Worm (Caenorhabditis elegans) whole organism, midembryonic: ENCODE data around the gene nhr-51.

ENCODE experiments used
- T22C8.4 ChIP-seq: fragments of 200-800 bp; sonication (Bioruptor generic); IDR thresholded peaks from 2 replicates; pipeline ENCODE4 v1.3.6; 2022; ENCODE audit warnings: missing genetic modification characterization, missing compliant biosample characterization
- cog-1 ChIP-seq: sonication (generic microtip); optimal IDR thresholded peaks from 2 replicates; lab custom pipeline; 2016; ENCODE audit warnings: missing genetic modification characterization, missing compliant biosample characterization
- flt-1 ChIP-seq: fragments of 200-800 bp; sonication (Bioruptor generic); IDR thresholded peaks from 2 replicates; pipeline ENCODE4 v1.3.6; 2022; ENCODE audit warnings: missing genetic modification characterization, missing compliant biosample characterization
- klf-2 ChIP-seq: fragments of 200-800 bp; sonication (Bioruptor generic); conservative IDR thresholded peaks from 2 replicates; pipeline ENCODE4 v1.3.6; 2022; ENCODE audit warnings: missing genetic modification reagents, missing genetic modification characterization, missing compliant biosample characterization
- med-1 ChIP-seq: sonication (generic microtip); optimal IDR thresholded peaks from 2 replicates; lab custom pipeline; 2017; ENCODE audit warnings: missing genetic modification characterization, mild to moderate bottlenecking, missing compliant biosample characterization, antibody characterized with exemption, missing genetic modification reagents; ENCODE audit not compliant: insufficient read depth
- ref-1 ChIP-seq: fragments of 200-800 bp; sonication (Bioruptor generic); conservative IDR thresholded peaks from 2 replicates; pipeline ENCODE4 v1.3.6; 2022; ENCODE audit warnings: missing genetic modification reagents, missing genetic modification characterization, missing compliant biosample characterization
- tab-1 ChIP-seq: fragments of 200-800 bp; sonication (Bioruptor generic); IDR thresholded peaks from 2 replicates; pipeline ENCODE4 v1.3.6; 2022; ENCODE audit warnings: missing genetic modification characterization, missing compliant biosample characterization
- ztf-23 ChIP-seq: fragments of 200-800 bp; sonication (Bioruptor generic); IDR thresholded peaks from 2 replicates; pipeline ENCODE4 v1.3.6; 2022; ENCODE audit warnings: missing genetic modification reagents, missing genetic modification characterization, missing compliant biosample characterization
- ztf-29 ChIP-seq: fragments of 200-800 bp; sonication (Bioruptor generic); IDR thresholded peaks from 2 replicates; pipeline ENCODE4 v1.3.6; 2022; ENCODE audit warnings: missing genetic modification reagents, missing genetic modification characterization, missing compliant biosample characterization

Gene nhr-51

DNA sequence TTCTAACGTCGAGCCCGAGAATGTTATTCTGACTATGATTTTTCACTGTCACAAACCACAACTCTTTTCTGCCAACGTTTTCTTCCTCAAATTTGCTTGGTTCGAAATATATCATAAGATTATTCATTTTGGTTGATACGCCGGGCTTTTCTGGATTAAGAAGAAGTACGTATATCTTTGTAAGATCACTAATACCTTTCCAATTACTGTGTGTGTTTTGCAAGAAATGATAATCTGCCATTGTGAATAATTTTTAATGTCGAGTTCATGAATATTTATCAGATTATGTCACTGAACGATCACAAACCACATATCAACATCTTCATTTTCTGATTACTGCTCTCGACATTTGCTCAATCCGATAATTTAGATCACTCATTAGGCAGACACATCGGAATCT lies 11.8 kb downstream of the nhr-51 start, which contains the start of gene nhr-196:
TSS of gene nhr-196 (plus strand) at position 118 of the 400 bp plus-strand sequence.
- no peak for TF ChIP-seq T22C8.4 (GFP tag; lab: Robert Waterston, UW)
- no peak for TF ChIP-seq ztf-29 (GFP tag; lab: Robert Waterston, UW)
- no peak for TF ChIP-seq klf-2 (GFP tag; lab: Robert Waterston, UW)
- no peak for TF ChIP-seq ztf-23 (GFP tag; lab: Robert Waterston, UW)
- TF ChIP-seq cog-1 (tag; lab: Kevin White, UChicago): no peak
- no peak for TF ChIP-seq med-1 (GFP tag; lab: Kevin White, UChicago)
- no peak for TF ChIP-seq flt-1 (GFP tag; lab: Robert Waterston, UW)
- TF ChIP-seq tab-1 (GFP tag; lab: Robert Waterston, UW): no peak
- TF ChIP-seq ref-1 (GFP tag; lab: Robert Waterston, UW): no peak

DNA sequence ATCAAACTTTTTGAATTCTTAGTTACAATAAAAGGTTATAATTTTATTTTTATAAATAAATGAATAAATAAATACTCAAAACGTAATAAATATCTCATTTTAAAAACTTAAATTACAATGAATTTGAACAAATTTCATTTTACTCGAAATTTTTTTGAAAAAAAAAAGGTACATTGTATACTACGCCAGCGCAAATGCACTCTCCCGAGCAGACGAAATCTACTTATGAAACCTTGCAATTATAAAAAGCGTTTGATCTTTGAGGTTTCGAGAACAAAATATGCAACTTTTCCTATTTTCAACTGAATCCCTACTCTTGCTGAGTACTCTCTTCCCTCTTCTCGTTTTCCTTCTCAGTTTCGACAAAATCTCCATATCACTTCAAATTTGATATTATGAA lies 13.9 kb downstream of the nhr-51 start, which contains the start of gene nhr-197:
TSS of gene nhr-197 (plus strand) at position 301 of the 400 bp plus-strand sequence.
- no peak for TF ChIP-seq flt-1 (GFP tag; lab: Robert Waterston, UW)
- TF ChIP-seq ztf-23 (GFP tag; lab: Robert Waterston, UW): no peak
- TF ChIP-seq klf-2 (GFP tag; lab: Robert Waterston, UW): no peak
- TF ChIP-seq ref-1 (GFP tag; lab: Robert Waterston, UW): no peak
- no peak for TF ChIP-seq cog-1 (tag; lab: Kevin White, UChicago)
- no peak for TF ChIP-seq tab-1 (GFP tag; lab: Robert Waterston, UW)
- no peak for TF ChIP-seq ztf-29 (GFP tag; lab: Robert Waterston, UW)
- TF ChIP-seq med-1 (GFP tag; lab: Kevin White, UChicago): no peak
- no peak for TF ChIP-seq T22C8.4 (GFP tag; lab: Robert Waterston, UW)

DNA sequence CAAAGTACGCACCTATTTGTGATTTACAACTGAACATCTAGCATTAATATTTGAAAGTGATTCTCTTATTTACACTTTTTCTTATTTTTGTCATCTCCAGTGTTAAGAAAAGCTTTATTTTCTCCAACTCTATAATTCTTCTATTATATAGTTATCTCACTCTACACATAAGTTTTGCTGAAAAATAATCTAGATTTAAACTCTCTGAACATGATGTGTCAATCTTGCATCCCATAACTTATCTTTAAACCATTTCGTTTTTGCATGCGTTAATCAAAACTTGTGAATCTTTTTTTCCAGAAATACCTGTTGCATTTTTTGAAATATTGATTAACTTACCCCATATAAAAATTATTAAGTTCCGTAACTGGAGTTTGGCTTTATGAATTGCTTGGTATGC lies 16.1 kb downstream of the nhr-51 start, which contains the start of gene nhr-268:
TSS of gene nhr-268 (plus strand) at position 301 of the 400 bp plus-strand sequence.
- TF ChIP-seq med-1 (GFP tag; lab: Kevin White, UChicago) (no peak), ref-1 (GFP tag; lab: Robert Waterston, UW) (no peak), ztf-29 (GFP tag; lab: Robert Waterston, UW) (no peak), T22C8.4 (GFP tag; lab: Robert Waterston, UW) (no peak), flt-1 (GFP tag; lab: Robert Waterston, UW) (no peak), ztf-23 (GFP tag; lab: Robert Waterston, UW) (no peak), tab-1 (GFP tag; lab: Robert Waterston, UW) (no peak), klf-2 (GFP tag; lab: Robert Waterston, UW) (no peak), cog-1 (tag; lab: Kevin White, UChicago) (no peak)

DNA sequence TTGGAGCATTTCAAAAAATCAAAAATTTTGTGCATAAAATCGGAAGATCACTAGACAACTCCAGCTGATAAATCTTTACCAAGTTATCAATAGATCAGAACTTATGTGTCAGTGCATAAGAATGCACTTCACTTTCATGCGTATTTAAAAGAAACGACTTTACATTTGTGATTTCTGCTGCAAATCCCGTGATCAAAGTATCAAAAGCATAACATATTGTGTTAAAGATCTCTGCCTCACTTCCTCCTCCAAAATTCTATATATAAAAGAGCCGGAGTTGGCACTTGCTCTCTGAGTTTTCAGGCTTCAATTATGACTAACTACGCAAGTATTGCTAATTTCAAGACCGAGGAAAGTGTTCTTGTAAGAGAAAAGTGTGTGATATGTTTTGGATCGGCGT lies 19.9 kb downstream of the nhr-51 start, which contains the start of gene nhr-198:
TSS of gene nhr-198 (plus strand) at position 313 of the 400 bp plus-strand sequence.
- TF ChIP-seq tab-1 (GFP tag; lab: Robert Waterston, UW): no peak
- TF ChIP-seq T22C8.4 (GFP tag; lab: Robert Waterston, UW): no peak
- no peak for TF ChIP-seq klf-2 (GFP tag; lab: Robert Waterston, UW)
- no peak for TF ChIP-seq ztf-29 (GFP tag; lab: Robert Waterston, UW)

DNA sequence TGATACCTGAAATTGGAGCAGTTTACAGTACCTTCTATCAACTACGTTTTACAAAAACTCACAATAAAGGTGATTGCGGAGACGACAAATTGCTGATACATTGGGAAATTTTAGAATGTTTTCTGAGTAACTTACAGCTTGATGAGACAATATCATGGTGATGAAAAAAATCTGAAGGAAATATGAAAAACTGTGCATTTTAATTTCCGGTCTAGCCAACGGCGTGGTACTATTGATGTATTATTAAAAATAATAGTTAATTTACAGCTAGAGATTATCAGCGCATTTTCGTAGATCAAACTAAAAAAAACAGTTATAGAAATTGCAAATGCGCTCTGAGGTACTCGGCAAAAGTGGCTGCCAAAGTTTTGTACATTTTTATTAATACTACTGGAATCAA lies 24.3 kb downstream of the nhr-51 start, which contains the start of gene srx-29:
TSS of gene srx-29 (minus strand) at position 101 of the 400 bp plus-strand sequence.
- no peak for TF ChIP-seq T22C8.4 (GFP tag; lab: Robert Waterston, UW)
- TF ChIP-seq ref-1 (GFP tag; lab: Robert Waterston, UW): no peak
- no peak for TF ChIP-seq ztf-29 (GFP tag; lab: Robert Waterston, UW)
- no peak for TF ChIP-seq med-1 (GFP tag; lab: Kevin White, UChicago)
- no peak for TF ChIP-seq cog-1 (tag; lab: Kevin White, UChicago)
- TF ChIP-seq flt-1 (GFP tag; lab: Robert Waterston, UW): no peak
- TF ChIP-seq klf-2 (GFP tag; lab: Robert Waterston, UW): no peak

DNA sequence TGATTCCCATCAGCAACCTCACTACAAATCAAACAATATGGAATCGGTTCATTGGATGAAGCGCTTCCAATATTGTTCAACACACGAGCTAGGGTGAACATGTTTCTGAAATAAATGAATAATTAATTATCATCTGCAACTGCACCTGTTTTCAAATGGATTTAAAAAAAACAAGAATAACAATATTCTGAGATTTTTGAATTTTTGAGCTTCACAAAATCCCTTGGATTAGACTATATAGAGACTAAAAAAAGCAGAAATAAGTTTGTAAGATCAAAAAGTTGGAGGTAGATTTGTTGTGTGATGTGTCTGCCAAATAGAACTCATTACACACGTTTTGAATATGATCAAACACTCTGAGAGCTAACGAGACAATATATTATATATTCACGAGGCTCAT lies 26.0 kb downstream of the nhr-51 start, which contains the start of gene nhr-199:
TSS of gene nhr-199 (minus strand) at position 101 of the 400 bp plus-strand sequence.
- TF ChIP-seq med-1 (GFP tag; lab: Kevin White, UChicago): no peak
- no peak for TF ChIP-seq ztf-23 (GFP tag; lab: Robert Waterston, UW)
- no peak for TF ChIP-seq T22C8.4 (GFP tag; lab: Robert Waterston, UW)
- no peak for TF ChIP-seq flt-1 (GFP tag; lab: Robert Waterston, UW)
- TF ChIP-seq cog-1 (tag; lab: Kevin White, UChicago): no peak
- no peak for TF ChIP-seq ztf-29 (GFP tag; lab: Robert Waterston, UW)
- TF ChIP-seq tab-1 (GFP tag; lab: Robert Waterston, UW): no peak
- TF ChIP-seq klf-2 (GFP tag; lab: Robert Waterston, UW): no peak
- TF ChIP-seq ref-1 (GFP tag; lab: Robert Waterston, UW): no peak

DNA sequence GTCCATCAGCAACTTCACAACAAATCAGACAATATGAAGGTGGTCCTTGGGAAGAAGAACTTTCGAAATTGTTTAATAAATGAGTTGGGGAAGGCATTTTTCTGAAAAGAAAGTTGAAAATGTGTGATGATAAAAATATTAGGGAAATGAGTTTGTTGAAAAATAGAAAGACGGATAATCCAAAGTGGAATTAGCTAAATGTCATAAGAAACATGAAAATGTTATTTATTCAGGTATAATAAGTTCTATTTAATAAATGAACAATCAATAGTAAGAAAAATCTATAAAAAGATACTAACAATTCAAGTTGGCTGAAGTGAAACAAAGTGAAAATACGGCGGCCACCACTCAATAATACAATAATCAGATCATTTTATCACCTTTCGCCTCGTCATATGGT lies 28.5 kb downstream of the nhr-51 start, which contains the start of gene nhr-53:
TSS of gene nhr-53 (minus strand) at position 101 of the 400 bp plus-strand sequence.
- TF ChIP-seq ztf-23 (GFP tag; lab: Robert Waterston, UW) (no peak), med-1 (GFP tag; lab: Kevin White, UChicago) (no peak), T22C8.4 (GFP tag; lab: Robert Waterston, UW) (no peak), ref-1 (GFP tag; lab: Robert Waterston, UW) (no peak), cog-1 (tag; lab: Kevin White, UChicago) (no peak), ztf-29 (GFP tag; lab: Robert Waterston, UW) (no peak), flt-1 (GFP tag; lab: Robert Waterston, UW) (no peak), klf-2 (GFP tag; lab: Robert Waterston, UW) (no peak), tab-1 (GFP tag; lab: Robert Waterston, UW) (no peak)

DNA sequence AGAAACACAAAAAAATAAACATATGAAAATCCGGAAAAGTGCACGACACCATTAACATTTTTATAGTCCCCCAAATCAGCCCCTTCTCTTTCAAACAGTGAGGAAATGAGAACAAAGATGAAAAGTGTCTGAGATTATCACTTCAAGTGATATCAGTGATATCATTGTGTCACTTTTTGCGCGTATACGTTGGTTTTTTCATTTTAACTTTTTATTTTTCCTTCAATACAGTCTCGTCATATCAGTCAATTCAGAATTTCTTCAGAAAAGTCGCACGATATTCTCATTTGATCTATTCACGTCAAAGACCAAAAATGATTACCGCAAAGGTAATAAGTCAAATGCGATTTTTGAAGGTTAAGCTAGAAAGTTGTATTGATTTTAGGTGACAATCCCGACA lies 30.9 kb downstream of the nhr-51 start, which contains the start of gene twk-34:
TSS of gene twk-34 (plus strand) at position 216 of the 400 bp plus-strand sequence.
- TF ChIP-seq klf-2 (GFP tag; lab: Robert Waterston, UW): no peak
- no peak for TF ChIP-seq med-1 (GFP tag; lab: Kevin White, UChicago)

DNA sequence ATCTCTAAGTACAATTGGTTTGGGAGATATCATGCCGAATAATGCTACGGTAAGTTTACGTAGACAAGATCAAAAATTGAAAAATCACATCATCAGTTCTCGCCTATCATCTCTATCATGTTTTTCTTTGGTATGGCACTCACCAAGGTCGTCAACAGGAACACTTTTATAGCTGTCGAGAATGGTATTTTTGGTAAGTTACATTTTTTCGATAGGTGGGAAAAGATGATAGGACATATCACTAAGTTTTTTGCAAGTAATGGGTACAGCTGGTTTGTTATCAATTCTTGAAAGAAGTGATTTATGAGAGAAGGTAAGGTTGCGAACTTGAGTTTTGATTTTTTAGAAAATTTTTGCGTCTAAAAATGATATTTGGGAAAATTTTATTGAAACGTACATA lies 34.2 kb downstream of the nhr-51 start:
- TF ChIP-seq ztf-23 (GFP tag; lab: Robert Waterston, UW) (no peak), flt-1 (GFP tag; lab: Robert Waterston, UW) (no peak), klf-2 (GFP tag; lab: Robert Waterston, UW) (no peak), cog-1 (tag; lab: Kevin White, UChicago) (no peak), T22C8.4 (GFP tag; lab: Robert Waterston, UW) (no peak), tab-1 (GFP tag; lab: Robert Waterston, UW) (no peak), ztf-29 (GFP tag; lab: Robert Waterston, UW) (no peak), med-1 (GFP tag; lab: Kevin White, UChicago) (no peak), ref-1 (GFP tag; lab: Robert Waterston, UW) (no peak)
